Fruit fly (Drosophila melanogaster): ENCODE measurements around the gene Ssb-c31a.

DNA sequence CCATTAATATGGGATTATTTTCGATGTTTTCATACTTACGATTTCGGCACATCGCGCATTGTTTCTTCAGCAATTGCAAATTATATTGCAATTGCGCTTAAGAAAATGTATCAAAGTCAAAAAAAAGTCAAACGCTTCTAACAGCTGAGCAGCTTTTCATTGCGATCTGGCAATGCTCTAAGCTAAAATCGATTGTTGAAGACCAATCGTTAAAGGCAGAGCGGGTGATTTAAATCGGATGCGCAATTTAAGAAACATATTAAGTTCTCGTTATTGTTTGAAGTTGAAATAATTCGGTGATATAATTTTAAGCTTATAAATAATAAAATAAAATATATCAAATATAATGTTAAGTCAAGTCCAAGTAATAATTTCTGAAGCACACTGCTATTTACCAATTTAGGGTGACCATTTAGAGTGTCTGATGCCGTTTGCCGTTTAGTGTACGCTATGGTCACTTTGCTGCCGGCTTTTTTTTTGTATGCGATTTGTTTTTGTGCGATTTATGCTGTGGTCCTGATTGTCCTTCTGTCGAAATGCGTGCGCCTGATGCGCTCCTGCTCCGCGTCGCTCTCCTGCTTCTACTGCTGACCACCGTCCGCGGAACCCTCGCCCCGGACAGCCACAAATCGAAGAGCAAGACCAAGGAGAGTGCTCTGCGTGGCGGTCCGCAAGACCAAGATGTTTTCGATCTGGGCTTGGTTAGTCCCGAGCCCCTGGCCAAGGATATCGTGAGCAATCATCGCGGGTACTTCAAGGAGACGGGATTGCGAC, 14.2 kb upstream of the Ssb-c31a start, which contains the start of the genes CG8475 and CG8460:
- TF ChIP-seq ro (GFP tag; IDR thresholded peaks at IDR 0.05) = no peak
- no peak for TF ChIP-seq Fer1 (GFP tag; optimal IDR thresholded peaks at IDR 0.05)
- TF ChIP-seq Adf1 (GFP tag; IDR thresholded peaks at IDR 0.05) = no peak
- TF ChIP-seq CG12155 (GFP tag; optimal IDR thresholded peaks at IDR 0.05) = no peak

Measured in whole organism, embryonic.